Fruit fly (Drosophila melanogaster) whole organism, prepupa: Measurements from ENCODE around the gene Tollo.

Source experiments
- Blimp-1 ChIP-seq: fragments of 200-800 bp; sonication (Bioruptor generic); optimal IDR thresholded peaks from 3 replicates; lab custom pipeline; 2017; ENCODE audit warnings: missing biosample characterization, missing genetic modification characterization, mild to moderate bottlenecking, moderate library complexity, missing genetic modification reagents
- CG10631 ChIP-seq: fragments of 200-800 bp; sonication (Bioruptor generic); optimal IDR thresholded peaks from 2 replicates; lab custom pipeline; 2016; ENCODE audit warnings: missing biosample characterization, missing genetic modification characterization
- CG10669 ChIP-seq: fragments of 200-800 bp; sonication (Bioruptor generic); optimal IDR thresholded peaks from 3 replicates; lab custom pipeline; 2018; ENCODE audit warnings: missing biosample characterization, mild to moderate bottlenecking, missing genetic modification characterization, moderate library complexity
- CG11294 ChIP-seq: fragments of 200-800 bp; sonication (Bioruptor generic); IDR thresholded peaks from 2 replicates; pipeline ENCODE4 v1.3.6; 2022; ENCODE audit warnings: missing biosample characterization, missing genetic modification characterization
- CG11762 ChIP-seq: fragments of 200-800 bp; sonication (Bioruptor generic); optimal IDR thresholded peaks from 3 replicates; lab custom pipeline; 2016; ENCODE audit warnings: missing biosample characterization, missing genetic modification characterization; ENCODE audit not compliant: insufficient read depth
- CG11902 ChIP-seq: fragments of 200-800 bp; sonication (Bioruptor generic); optimal IDR thresholded peaks from 3 replicates; lab custom pipeline; 2016; ENCODE audit warnings: missing biosample characterization, missing genetic modification characterization
- CG15336 ChIP-seq: fragments of 200-800 bp; sonication (Bioruptor generic); IDR thresholded peaks from 2 replicates; pipeline ENCODE4 v1.3.6; 2022; ENCODE audit warnings: missing biosample characterization, missing genetic modification characterization
- CG1621 ChIP-seq: fragments of 200-800 bp; sonication (Bioruptor generic); optimal IDR thresholded peaks from 3 replicates; lab custom pipeline; 2018; ENCODE audit warnings: missing biosample characterization, mild to moderate bottlenecking, missing genetic modification characterization
- CG16779 ChIP-seq: fragments of 200-800 bp; sonication (Bioruptor generic); optimal IDR thresholded peaks from 3 replicates; lab custom pipeline; 2017; ENCODE audit warnings: missing biosample characterization, mild to moderate bottlenecking, missing genetic modification characterization
- CG3032 ChIP-seq: fragments of 200-800 bp; optimal IDR thresholded peaks from 2 replicates; lab custom pipeline; 2019; ENCODE audit warnings: missing biosample characterization, mild to moderate bottlenecking, missing genetic modification characterization, moderate library complexity
- CG31627 ChIP-seq: fragments of 200-800 bp; sonication (Bioruptor generic); optimal IDR thresholded peaks from 3 replicates; lab custom pipeline; 2016; ENCODE audit warnings: missing biosample characterization, missing genetic modification characterization
- CG34406 ChIP-seq: fragments of 200-800 bp; sonication (Bioruptor generic); optimal IDR thresholded peaks from 3 replicates; lab custom pipeline; 2016; ENCODE audit warnings: missing biosample characterization, missing genetic modification characterization
- CG3919 ChIP-seq: fragments of 200-800 bp; sonication (Bioruptor generic); optimal IDR thresholded peaks from 3 replicates; lab custom pipeline; 2016; ENCODE audit warnings: missing biosample characterization, missing genetic modification characterization
- CG4318 ChIP-seq: fragments of 200-800 bp; sonication (Bioruptor generic); optimal IDR thresholded peaks from 3 replicates; lab custom pipeline; 2017; ENCODE audit warnings: missing biosample characterization, mild to moderate bottlenecking, missing genetic modification characterization
- CG6163 ChIP-seq: fragments of 200-800 bp; sonication (Bioruptor generic); IDR thresholded peaks from 3 replicates; pipeline ENCODE4 v1.3.6; 2022; ENCODE audit warnings: missing biosample characterization, missing genetic modification characterization
- CG6792 ChIP-seq: fragments of 200-800 bp; sonication (Bioruptor generic); optimal IDR thresholded peaks from 3 replicates; lab custom pipeline; 2016; ENCODE audit warnings: missing biosample characterization, missing genetic modification characterization
- CG6808 ChIP-seq: fragments of 200-800 bp; sonication (Bioruptor generic); optimal IDR thresholded peaks from 3 replicates; lab custom pipeline; 2017; ENCODE audit warnings: missing biosample characterization, missing genetic modification characterization, mild to moderate bottlenecking, moderate library complexity, missing genetic modification reagents
- CG6854 ChIP-seq: fragments of 200-800 bp; sonication (Bioruptor generic); optimal IDR thresholded peaks from 2 replicates; lab custom pipeline; 2017; ENCODE audit warnings: missing biosample characterization, mild to moderate bottlenecking, missing genetic modification characterization
- CG7368 ChIP-seq: fragments of 200-800 bp; sonication (Bioruptor generic); optimal IDR thresholded peaks from 3 replicates; lab custom pipeline; 2016; ENCODE audit warnings: missing biosample characterization, missing genetic modification characterization
- CG8119 ChIP-seq: fragments of 200-800 bp; sonication (Bioruptor generic); IDR thresholded peaks from 3 replicates; pipeline ENCODE4 v1.3.6; 2022; ENCODE audit warnings: missing biosample characterization, missing genetic modification characterization
- CG9139 ChIP-seq: fragments of 200-800 bp; sonication (Bioruptor generic); optimal IDR thresholded peaks from 3 replicates; lab custom pipeline; 2017; ENCODE audit warnings: missing biosample characterization, mild to moderate bottlenecking, missing genetic modification characterization
- Eip75B ChIP-seq: fragments of 200-800 bp; sonication (Bioruptor generic); optimal IDR thresholded peaks from 3 replicates; lab custom pipeline; 2016; ENCODE audit warnings: missing biosample characterization, missing genetic modification characterization
- Eip78C ChIP-seq: fragments of 200-800 bp; sonication (Bioruptor generic); peaks from one replicate; lab custom pipeline; 2016; ENCODE audit warnings: missing biosample characterization, missing genetic modification characterization
- Eip93F ChIP-seq: fragments of 200-800 bp; sonication (Bioruptor generic); optimal IDR thresholded peaks from 2 replicates; lab custom pipeline; 2016; ENCODE audit warnings: missing biosample characterization, mild to moderate bottlenecking, missing genetic modification characterization
- Gug ChIP-seq: fragments of 200-800 bp; sonication (Bioruptor generic); IDR thresholded peaks from 2 replicates; pipeline ENCODE4 v1.3.6; 2022; ENCODE audit warnings: missing biosample characterization, missing genetic modification characterization
- Hr38 ChIP-seq: sonication (Bioruptor generic); optimal IDR thresholded peaks from 2 replicates; lab custom pipeline; 2016; ENCODE audit warnings: missing biosample characterization, missing genetic modification characterization
- Hr39 ChIP-seq: fragments of 200-800 bp; sonication (Bioruptor generic); optimal IDR thresholded peaks from 2 replicates; lab custom pipeline; 2016; ENCODE audit warnings: missing biosample characterization, missing genetic modification characterization
- Lpt ChIP-seq: fragments of 200-800 bp; sonication (Bioruptor generic); optimal IDR thresholded peaks from 3 replicates; lab custom pipeline; 2016; ENCODE audit warnings: missing biosample characterization, missing genetic modification characterization
- Met ChIP-seq: fragments of 200-800 bp; sonication (Bioruptor generic); optimal IDR thresholded peaks from 3 replicates; lab custom pipeline; 2016; ENCODE audit warnings: missing biosample characterization, missing genetic modification characterization
- OdsH ChIP-seq: fragments of 200-800 bp; sonication (Bioruptor generic); optimal IDR thresholded peaks from 3 replicates; lab custom pipeline; 2016; ENCODE audit warnings: missing biosample characterization, missing genetic modification characterization
- Smox ChIP-seq: fragments of 200-800 bp; sonication (Bioruptor generic); optimal IDR thresholded peaks from 3 replicates; lab custom pipeline; 2016; ENCODE audit warnings: missing biosample characterization, missing genetic modification characterization
- Sox102F ChIP-seq: fragments of 200-800 bp; sonication (Bioruptor generic); optimal IDR thresholded peaks from 2 replicates; lab custom pipeline; 2016; ENCODE audit warnings: missing biosample characterization, mild to moderate bottlenecking, missing genetic modification characterization
- Sox14 ChIP-seq: fragments of 200-800 bp; sonication (Bioruptor generic); optimal IDR thresholded peaks from 3 replicates; lab custom pipeline; 2016; ENCODE audit warnings: missing biosample characterization, missing genetic modification characterization
- Sox15 ChIP-seq: fragments of 200-800 bp; sonication (Bioruptor generic); optimal IDR thresholded peaks from 3 replicates; lab custom pipeline; 2016; ENCODE audit warnings: missing biosample characterization, missing genetic modification characterization
- achi ChIP-seq: fragments of 200-800 bp; sonication (Bioruptor generic); optimal IDR thresholded peaks from 3 replicates; lab custom pipeline; 2016; ENCODE audit warnings: missing biosample characterization, missing genetic modification characterization
- acj6 ChIP-seq: fragments of 200-800 bp; sonication (Bioruptor generic); optimal IDR thresholded peaks from 3 replicates; lab custom pipeline; 2016; ENCODE audit warnings: missing biosample characterization, missing genetic modification characterization
- cyc ChIP-seq: fragments of 200-800 bp; sonication (Bioruptor generic); optimal IDR thresholded peaks from 3 replicates; lab custom pipeline; 2016; ENCODE audit warnings: missing biosample characterization, missing genetic modification characterization
- dsx ChIP-seq: fragments of 200-800 bp; optimal IDR thresholded peaks from 3 replicates; lab custom pipeline; 2019; ENCODE audit warnings: missing biosample characterization, mild to moderate bottlenecking, missing genetic modification characterization, moderate library complexity; ENCODE audit not compliant: poor library complexity, severe bottlenecking
- eg ChIP-seq: fragments of 200-800 bp; sonication (Bioruptor generic); IDR thresholded peaks from 3 replicates; pipeline ENCODE4 v1.3.6; 2022; ENCODE audit warnings: missing biosample characterization, missing genetic modification characterization
- fd59A ChIP-seq: fragments of 200-800 bp; sonication (Bioruptor generic); optimal IDR thresholded peaks from 2 replicates; lab custom pipeline; 2017; ENCODE audit warnings: missing biosample characterization, mild to moderate bottlenecking, missing genetic modification characterization, missing genetic modification reagents
- fd85E ChIP-seq: fragments of 200-800 bp; sonication (Bioruptor generic); optimal IDR thresholded peaks from 3 replicates; lab custom pipeline; 2016; ENCODE audit warnings: missing biosample characterization, missing genetic modification characterization
- fkh ChIP-seq: fragments of 200-800 bp; sonication (Bioruptor generic); optimal IDR thresholded peaks from 3 replicates; lab custom pipeline; 2017; ENCODE audit warnings: missing biosample characterization, mild to moderate bottlenecking, missing genetic modification characterization, moderate library complexity
- lz ChIP-seq: fragments of 200-800 bp; sonication (Bioruptor generic); optimal IDR thresholded peaks from 3 replicates; lab custom pipeline; 2016; ENCODE audit warnings: missing biosample characterization, missing genetic modification characterization
- net ChIP-seq: fragments of 200-800 bp; sonication (Bioruptor generic); optimal IDR thresholded peaks from 3 replicates; lab custom pipeline; 2016; ENCODE audit warnings: missing biosample characterization, missing genetic modification characterization
- pdm3 ChIP-seq: fragments of 200-800 bp; sonication (Bioruptor generic); optimal IDR thresholded peaks from 3 replicates; lab custom pipeline; 2016; ENCODE audit warnings: missing biosample characterization, missing genetic modification characterization
- ss ChIP-seq, 2 experiments: fragments of 200-800 bp; sonication (Bioruptor generic); optimal IDR thresholded peaks; 2 replicates in 1 of 2; 3 replicates in 1 of 2; lab custom pipeline; 2017 to 2018; ENCODE audit warnings: mild to moderate bottlenecking in 2 of 2, missing biosample characterization in 2 of 2, missing genetic modification characterization in 2 of 2, moderate library complexity in 1 of 2
- svp ChIP-seq: fragments of 200-800 bp; sonication (Bioruptor generic); peaks from one replicate; lab custom pipeline; 2016; ENCODE audit warnings: missing biosample characterization, missing genetic modification characterization
- topi ChIP-seq: fragments of 200-800 bp; sonication (Bioruptor generic); optimal IDR thresholded peaks from 3 replicates; lab custom pipeline; 2016; ENCODE audit warnings: missing biosample characterization, missing genetic modification characterization
- vri ChIP-seq: fragments of 200-800 bp; sonication (Bioruptor generic); optimal IDR thresholded peaks from 3 replicates; lab custom pipeline; 2016; ENCODE audit warnings: missing biosample characterization, mild to moderate bottlenecking, missing genetic modification characterization

The Tollo gene

dm6 chr3L:15260593-15260992, 25.2 kb downstream of the Tollo start (continued):
- TF ChIP-seq svp (GFP tag; lab: Kevin White, UChicago) = peak; percentile 98
- TF ChIP-seq CG6163 = peak; percentile 98
- TF ChIP-seq CG8119 (GFP tag; lab: Robert Waterston, UW) = peak; percentile 95
- peak; percentile 95 for TF ChIP-seq CG6792 (GFP tag; lab: Kevin White, UChicago)
- TF ChIP-seq CG4318 (GFP tag; lab: Kevin White, UChicago) = peak; percentile 91
- TF ChIP-seq Sox102F (GFP tag; lab: Kevin White, UChicago) = peak; percentile 95
- peak; percentile 94 for TF ChIP-seq CG10669
- TF ChIP-seq net (GFP tag; lab: Kevin White, UChicago) = peak; percentile 94
- peak; percentile 96 for TF ChIP-seq CG15336 (GFP tag; lab: Robert Waterston, UW)
- peak; percentile 97 for TF ChIP-seq CG3919 (GFP tag; lab: Kevin White, UChicago)
- TF ChIP-seq acj6 = peak; percentile 96
- peak; percentile 94 for TF ChIP-seq fd59A (GFP tag; lab: Kevin White, UChicago)
- TF ChIP-seq CG7368 (GFP tag; lab: Kevin White, UChicago) = peak; percentile 92
- peak; percentile 95 for TF ChIP-seq eg

dm6 chr3L:15261067-15261506, 25.7 kb downstream of the Tollo start:
- peak; percentile 77 for TF ChIP-seq CG31627 (GFP tag; lab: Kevin White, UChicago)
- TF ChIP-seq Eip78C (GFP tag; lab: Kevin White, UChicago) = peak; percentile 97
- peak; percentile 56 for TF ChIP-seq CG16779 (tag; lab: Kevin White, UChicago)
- peak; percentile 78 for TF ChIP-seq Blimp-1 (GFP tag; lab: Kevin White, UChicago)
- TF ChIP-seq fd59A (GFP tag; lab: Kevin White, UChicago) = peak; percentile 89
- TF ChIP-seq CG15336 (GFP tag; lab: Robert Waterston, UW) = peak; percentile 93
- TF ChIP-seq Met = peak; percentile 83
- TF ChIP-seq Eip75B = peak; percentile 33
- TF ChIP-seq eg = peak; percentile 78
- peak; percentile 84 for TF ChIP-seq topi (GFP tag; lab: Kevin White, UChicago)
- TF ChIP-seq CG8119 (GFP tag; lab: Robert Waterston, UW) = peak; percentile 93
- peak; percentile 89 for TF ChIP-seq achi (GFP tag; lab: Kevin White, UChicago)
- TF ChIP-seq Eip93F = peak; percentile 74
- peak; percentile 79 for TF ChIP-seq lz (GFP tag; lab: Kevin White, UChicago)
- TF ChIP-seq CG6163 = peak; percentile 80
- TF ChIP-seq OdsH (GFP tag; lab: Kevin White, UChicago) = peak; percentile 91
- peak; percentile 86 for TF ChIP-seq CG11902 (GFP tag; lab: Kevin White, UChicago)
- peak; percentile 52 for TF ChIP-seq vri (GFP tag; lab: Kevin White, UChicago)
- peak; percentile 91 for TF ChIP-seq CG3032
- TF ChIP-seq CG11762 = peak; percentile 78
- peak; percentile 59 for TF ChIP-seq Gug (GFP tag; lab: Robert Waterston, UW)
- no peak for TF ChIP-seq Hr38 (GFP tag; lab: Kevin White, UChicago)
- TF ChIP-seq Hr39 (GFP tag; lab: Kevin White, UChicago) = peak; percentile 80
- TF ChIP-seq CG6808 (GFP tag; lab: Kevin White, UChicago) = peak; percentile 87
- peak; percentile 77 for TF ChIP-seq CG4318 (GFP tag; lab: Kevin White, UChicago)
- peak; percentile 90 for TF ChIP-seq svp (GFP tag; lab: Kevin White, UChicago)
- peak; percentile 90 to 92 for TF ChIP-seq ss (GFP tag; optimal IDR thresholded peaks at IDR 0.05; lab: Kevin White, UChicago)
- TF ChIP-seq pdm3 = peak; percentile 77
- peak; percentile 71 for TF ChIP-seq net (GFP tag; lab: Kevin White, UChicago)
- TF ChIP-seq CG1621 (tag; lab: Kevin White, UChicago) = peak; percentile 75
- TF ChIP-seq CG6854 = peak; percentile 88
- peak; percentile 76 for TF ChIP-seq CG10631
- peak; percentile 82 for TF ChIP-seq Smox (GFP tag; lab: Kevin White, UChicago)
- peak; percentile 83 for TF ChIP-seq CG9139
- TF ChIP-seq dsx = peak; percentile 86
- TF ChIP-seq Lpt (GFP tag; lab: Kevin White, UChicago) = peak; percentile 70
- peak; percentile 85 for TF ChIP-seq Sox15 (GFP tag; lab: Kevin White, UChicago)
- peak; percentile 92 for TF ChIP-seq CG34406
- peak; percentile 67 for TF ChIP-seq CG7368 (GFP tag; lab: Kevin White, UChicago)
- TF ChIP-seq Sox14 (GFP tag; lab: Kevin White, UChicago) = peak; percentile 75
- peak; percentile 39 for TF ChIP-seq fd85E (GFP tag; lab: Kevin White, UChicago)
- TF ChIP-seq CG11294 (GFP tag; lab: Robert Waterston, UW) = peak; percentile 50; the same call in 1 of the 2 replicates
- TF ChIP-seq fkh (GFP tag; lab: Kevin White, UChicago) = no peak
- TF ChIP-seq cyc (GFP tag; lab: Kevin White, UChicago) = peak; percentile 79
